Worm (Caenorhabditis elegans) whole organism, L3 larva: ENCODE results near the gene F53F4.16.

Experiments
- R02D3.7 ChIP-seq: fragments of 150-350 bp; optimal IDR thresholded peaks from 2 replicates; lab custom pipeline; 2014; ENCODE audit warnings: missing biosample characterization, missing genetic modification characterization
- aly-2 ChIP-seq: fragments of 150-350 bp; optimal IDR thresholded peaks from 2 replicates; lab custom pipeline; 2014; ENCODE audit warnings: missing biosample characterization, missing genetic modification characterization
- ama-1 ChIP-seq: fragments of 150-350 bp; optimal IDR thresholded peaks from 2 replicates; lab custom pipeline; 2018
- ceh-16 ChIP-seq: sonication (generic microtip); optimal IDR thresholded peaks from 2 replicates; lab custom pipeline; 2017; ENCODE audit warnings: missing biosample characterization, missing genetic modification characterization
- ceh-28 ChIP-seq: fragments of 150-350 bp; optimal IDR thresholded peaks from 2 replicates; lab custom pipeline; 2014; ENCODE audit warnings: missing biosample characterization, missing genetic modification reagents, missing genetic modification characterization
- ceh-9 ChIP-seq: sonication (generic microtip); optimal IDR thresholded peaks from 2 replicates; lab custom pipeline; 2018; ENCODE audit warnings: missing biosample characterization, missing genetic modification characterization
- daf-12 ChIP-seq: fragments of 150-350 bp; optimal IDR thresholded peaks from 2 replicates; lab custom pipeline; 2014; ENCODE audit warnings: missing biosample characterization, missing genetic modification reagents, missing genetic modification characterization
- egl-27 ChIP-seq: sonication (generic microtip); optimal IDR thresholded peaks from 4 replicates; lab custom pipeline; 2017; ENCODE audit warnings: missing biosample characterization, missing genetic modification reagents, missing genetic modification characterization
- egl-5 ChIP-seq: fragments of 150-350 bp; optimal IDR thresholded peaks from 2 replicates; lab custom pipeline; 2017; ENCODE audit warnings: missing biosample characterization, missing genetic modification reagents, missing genetic modification characterization, inconsistent platforms
- elt-1 ChIP-seq: fragments of 150-350 bp; optimal IDR thresholded peaks from 2 replicates; lab custom pipeline; 2014; ENCODE audit warnings: missing biosample characterization, missing genetic modification characterization
- elt-2 ChIP-seq: sonication (generic microtip); optimal IDR thresholded peaks from 2 replicates; lab custom pipeline; 2016; ENCODE audit warnings: missing genetic modification reagents, mild to moderate bottlenecking, missing genetic modification characterization, missing compliant biosample characterization
- eor-1 ChIP-seq, 2 experiments: fragments of 150-350 bp; optimal IDR thresholded peaks; 2 replicates each; lab custom pipeline; 2014 to 2018; ENCODE audit warnings: missing biosample characterization in 2 of 2, missing genetic modification characterization in 2 of 2
- fkh-10 ChIP-seq: sonication (generic microtip); optimal IDR thresholded peaks from 2 replicates; lab custom pipeline; 2017; ENCODE audit warnings: missing biosample characterization, missing genetic modification reagents, missing genetic modification characterization
- fkh-2 ChIP-seq: fragments of 150-350 bp; optimal IDR thresholded peaks from 2 replicates; lab custom pipeline; 2014; ENCODE audit warnings: missing biosample characterization, missing genetic modification reagents, missing genetic modification characterization
- jun-1 ChIP-seq: fragments of 150-350 bp; optimal IDR thresholded peaks from 2 replicates; lab custom pipeline; 2014; ENCODE audit warnings: missing biosample characterization, missing genetic modification reagents, missing genetic modification characterization
- lin-15B ChIP-seq: fragments of 150-350 bp; optimal IDR thresholded peaks from 2 replicates; lab custom pipeline; 2014; ENCODE audit warnings: missing biosample characterization, missing genetic modification characterization
- mdl-1 ChIP-seq: fragments of 150-350 bp; optimal IDR thresholded peaks from 2 replicates; lab custom pipeline; 2014; ENCODE audit warnings: missing biosample characterization, missing genetic modification characterization
- mml-1 ChIP-seq: fragments of 150-350 bp; sonication (generic microtip); optimal IDR thresholded peaks from 3 replicates; lab custom pipeline; 2014; ENCODE audit warnings: missing biosample characterization, missing genetic modification characterization
- nfya-1 ChIP-seq: sonication (generic microtip); optimal IDR thresholded peaks from 2 replicates; lab custom pipeline; 2017; ENCODE audit warnings: missing genetic modification characterization, mild to moderate bottlenecking, missing compliant biosample characterization, antibody characterized with exemption, moderate library complexity; ENCODE audit not compliant: insufficient read depth
- nhr-11 ChIP-seq: fragments of 150-350 bp; optimal IDR thresholded peaks from 2 replicates; lab custom pipeline; 2014; ENCODE audit warnings: missing biosample characterization, missing genetic modification characterization
- nhr-12 ChIP-seq: fragments of 150-350 bp; optimal IDR thresholded peaks from 2 replicates; lab custom pipeline; 2014; ENCODE audit warnings: missing biosample characterization, missing genetic modification characterization
- nhr-23 ChIP-seq: fragments of 150-350 bp; optimal IDR thresholded peaks from 2 replicates; lab custom pipeline; 2014; ENCODE audit warnings: missing biosample characterization, missing genetic modification reagents, missing genetic modification characterization
- nhr-237 ChIP-seq: fragments of 150-350 bp; optimal IDR thresholded peaks from 2 replicates; lab custom pipeline; 2014; ENCODE audit warnings: missing biosample characterization, missing genetic modification characterization
- nhr-28 ChIP-seq: fragments of 150-350 bp; optimal IDR thresholded peaks from 2 replicates; lab custom pipeline; 2014; ENCODE audit warnings: missing biosample characterization, missing genetic modification characterization
- nhr-43 ChIP-seq: sonication (generic microtip); optimal IDR thresholded peaks from 2 replicates; lab custom pipeline; 2016; ENCODE audit warnings: mild to moderate bottlenecking, missing genetic modification characterization, missing compliant biosample characterization; ENCODE audit not compliant: poor library complexity, severe bottlenecking
- nhr-76 ChIP-seq: fragments of 150-350 bp; sonication (generic microtip); optimal IDR thresholded peaks from 5 replicates; lab custom pipeline; 2014; ENCODE audit warnings: missing biosample characterization, missing genetic modification characterization
- pqm-1 ChIP-seq: fragments of 150-350 bp; optimal IDR thresholded peaks from 2 replicates; lab custom pipeline; 2017; ENCODE audit warnings: missing biosample characterization, missing genetic modification characterization, inconsistent platforms
- sea-2 ChIP-seq: fragments of 150-350 bp; sonication (generic microtip); optimal IDR thresholded peaks from 4 replicates; lab custom pipeline; 2014; ENCODE audit warnings: missing biosample characterization, missing genetic modification reagents, missing genetic modification characterization
- skn-1 ChIP-seq: fragments of 150-350 bp; optimal IDR thresholded peaks from 2 replicates; lab custom pipeline; 2014; ENCODE audit warnings: missing biosample characterization, missing genetic modification characterization
- tbx-2 ChIP-seq: sonication (generic microtip); optimal IDR thresholded peaks from 2 replicates; lab custom pipeline; 2016; ENCODE audit warnings: mild to moderate bottlenecking, missing genetic modification characterization, missing compliant biosample characterization
- unc-39 ChIP-seq: sonication (generic microtip); optimal IDR thresholded peaks from 4 replicates; lab custom pipeline; 2017; ENCODE audit warnings: missing biosample characterization, missing genetic modification characterization
- unc-62 ChIP-seq: fragments of 150-350 bp; sonication (generic microtip); optimal IDR thresholded peaks from 4 replicates; lab custom pipeline; 2014; ENCODE audit warnings: missing biosample characterization, missing genetic modification reagents, missing genetic modification characterization
- ztf-4 ChIP-seq: fragments of 150-350 bp; optimal IDR thresholded peaks from 2 replicates; lab custom pipeline; 2014; ENCODE audit warnings: missing biosample characterization, missing genetic modification characterization

F53F4.16 gene

ce11 chrV:13621720-13622119, at the start of gene F53F4.16:
Gene F53F4.16 (minus strand): TSS chrV:13621820.
- TF ChIP-seq elt-1 (tag; lab: Kevin White, UChicago) (no peak), jun-1 (tag; lab: Kevin White, UChicago) (no peak)

- no peak for TF ChIP-seq nhr-11
- no peak for TF ChIP-seq nhr-23 (tag; lab: Kevin White, UChicago)
- TF ChIP-seq nhr-76 (tag; lab: Kevin White, UChicago), result no peak
- TF ChIP-seq unc-62 (GFP tag; lab: Kevin White, UChicago), result no peak
- TF ChIP-seq tbx-2 (tag; lab: Kevin White, UChicago), result no peak
- TF ChIP-seq mml-1 (tag; lab: Kevin White, UChicago), result no peak
- TF ChIP-seq nhr-28 (tag; lab: Kevin White, UChicago), result no peak
- TF ChIP-seq ceh-28 (tag; lab: Kevin White, UChicago), result no peak
- TF ChIP-seq fkh-10 (GFP tag; lab: Kevin White, UChicago), result no peak
- TF ChIP-seq pqm-1 (tag; lab: Kevin White, UChicago), result no peak
- no peak for TF ChIP-seq eor-1 (tag; optimal IDR thresholded peaks at IDR 0.05; lab: Kevin White, UChicago)
- TF ChIP-seq mdl-1 (tag; lab: Kevin White, UChicago), result no peak
- no peak for TF ChIP-seq elt-2
- no peak for TF ChIP-seq egl-27
- TF ChIP-seq elt-1 (tag; lab: Kevin White, UChicago), result no peak
- no peak for TF ChIP-seq skn-1 (tag; lab: Kevin White, UChicago)
- TF ChIP-seq nhr-43 (tag; lab: Kevin White, UChicago), result no peak
- TF ChIP-seq unc-39 (tag; lab: Kevin White, UChicago), result no peak
- no peak for TF ChIP-seq ceh-9
Observed at ce11 chrV:13669170-13669569, 47.5 kb upstream of the F53F4.16 start.

- no peak for TF ChIP-seq elt-2
- TF ChIP-seq R02D3.7 (tag; lab: Kevin White, UChicago), result no peak
- TF ChIP-seq fkh-10 (GFP tag; lab: Kevin White, UChicago), result no peak
Observed at ce11 chrV:13668337-13668736, 46.7 kb upstream of the F53F4.16 start.

- no peak for TF ChIP-seq ama-1 (lab: Kevin White, UChicago)
- TF ChIP-seq egl-5 (tag; lab: Kevin White, UChicago), result no peak
- no peak for TF ChIP-seq egl-27
- TF ChIP-seq ztf-4, result no peak
- TF ChIP-seq nhr-237, result no peak
- TF ChIP-seq nhr-23 (tag; lab: Kevin White, UChicago), result no peak
- TF ChIP-seq R02D3.7 (tag; lab: Kevin White, UChicago), result no peak
- TF ChIP-seq fkh-10 (GFP tag; lab: Kevin White, UChicago), result no peak
Observed at ce11 chrV:13666460-13666859, 44.8 kb upstream of the F53F4.16 start.

- TF ChIP-seq ceh-28 (tag; lab: Kevin White, UChicago), result no peak
- no peak for TF ChIP-seq ceh-16
- TF ChIP-seq elt-2, result no peak
- no peak for TF ChIP-seq daf-12 (tag; lab: Kevin White, UChicago)
- TF ChIP-seq ztf-4, result no peak
- TF ChIP-seq nhr-237, result no peak
- TF ChIP-seq fkh-2 (tag; lab: Kevin White, UChicago), result no peak
- no peak for TF ChIP-seq aly-2 (tag; lab: Kevin White, UChicago)
- TF ChIP-seq fkh-10 (GFP tag; lab: Kevin White, UChicago), result no peak
- no peak for TF ChIP-seq nhr-43 (tag; lab: Kevin White, UChicago)
- no peak for TF ChIP-seq nfya-1 (tag; lab: Kevin White, UChicago)
- no peak for TF ChIP-seq sea-2 (GFP tag; lab: Kevin White, UChicago)
Observed at ce11 chrV:13665089-13665488, 43.5 kb upstream of the F53F4.16 start, which contains the start of gene rde-12. Gene rde-12 (plus strand): TSS chrV:13665389.

ce11 chrV:13664340-13664916, 42.8 kb upstream of the F53F4.16 start:
- TF ChIP-seq nhr-23 (tag; lab: Kevin White, UChicago) (peak; percentile 9), nhr-12 (tag; lab: Kevin White, UChicago) (no peak), lin-15B (peak; percentile 55), ama-1 (lab: Kevin White, UChicago) (peak; percentile 40), nfya-1 (tag; lab: Kevin White, UChicago) (peak; percentile 19), nhr-28 (tag; lab: Kevin White, UChicago) (no peak), elt-2 (peak; percentile 51)
